Worm (Caenorhabditis elegans) whole organism, L1 larva: Measurements from ENCODE around the gene Y75B8A.32.
"Not testable (repeated sequence)": the region's sequence is repeated elsewhere in the genome, so short reads cannot be mapped to it uniquely, and the experiment has no call there.

Experiments used
- C16A3.4 ChIP-seq: fragments of 150-350 bp; optimal IDR thresholded peaks from 2 replicates; lab custom pipeline; 2014; ENCODE audit warnings: missing biosample characterization, missing genetic modification characterization
- F16B12.6 ChIP-seq: fragments of 150-350 bp; optimal IDR thresholded peaks from 2 replicates; lab custom pipeline; 2014; ENCODE audit warnings: missing biosample characterization, missing genetic modification characterization
- aha-1 ChIP-seq: fragments of 150-350 bp; optimal IDR thresholded peaks from 2 replicates; lab custom pipeline; 2014; ENCODE audit warnings: missing biosample characterization, missing genetic modification characterization
- alr-1 ChIP-seq: fragments of 200-800 bp; sonication (Bioruptor generic); optimal IDR thresholded peaks from 2 replicates; lab custom pipeline; 2018; ENCODE audit warnings: borderline replicate concordance, mild to moderate bottlenecking, missing genetic modification characterization, missing compliant biosample characterization
- ceh-82 ChIP-seq, 3 experiments: fragments of 150-350 bp in 1 of 3; sonication (generic microtip) in 2 of 3; optimal IDR thresholded peaks; 2 replicates each; lab custom pipeline; 2014 to 2017; ENCODE audit warnings: missing biosample characterization in 3 of 3, missing genetic modification characterization in 3 of 3
- ces-1 ChIP-seq: fragments of 150-350 bp; optimal IDR thresholded peaks from 2 replicates; lab custom pipeline; 2014; ENCODE audit warnings: missing biosample characterization, missing genetic modification reagents, missing genetic modification characterization
- dpl-1 ChIP-seq, 3 experiments: fragments of 150-350 bp in 2 of 3; sonication (generic microtip) in 1 of 3; optimal IDR thresholded peaks; 2 replicates each; lab custom pipeline; 2014 to 2017; ENCODE audit warnings: missing biosample characterization in 3 of 3, missing genetic modification characterization in 3 of 3, missing genetic modification reagents in 3 of 3
- efl-1 ChIP-seq, 4 experiments: fragments of 150-350 bp; optimal IDR thresholded peaks in 3 of 4; peaks in 1 of 4; 1 replicate in 1 of 4; 2 replicates in 3 of 4; lab custom pipeline; 2014; ENCODE audit warnings: missing biosample characterization in 2 of 4, missing genetic modification characterization in 2 of 4, missing genetic modification reagents in 2 of 4
- efl-3 ChIP-seq: fragments of 200-800 bp; sonication (Bioruptor generic); optimal IDR thresholded peaks from 2 replicates; lab custom pipeline; 2018; ENCODE audit warnings: mild to moderate bottlenecking, missing genetic modification characterization, missing compliant biosample characterization
- elt-3 ChIP-seq, 6 experiments: fragments of 150-350 bp in 1 of 6; sonication (generic microtip); optimal IDR thresholded peaks; 2 replicates each; lab custom pipeline; 2017 to 2018; ENCODE audit warnings: missing biosample characterization in 6 of 6, missing genetic modification characterization in 6 of 6, inconsistent platforms in 1 of 6
- fkh-10 ChIP-seq: sonication (generic microtip); optimal IDR thresholded peaks from 2 replicates; lab custom pipeline; 2017; ENCODE audit warnings: missing biosample characterization, missing genetic modification reagents, missing genetic modification characterization
- grh-1 ChIP-seq: fragments of 200-800 bp; sonication (Bioruptor generic); IDR thresholded peaks from 2 replicates; pipeline ENCODE4 v1.3.6; 2022; ENCODE audit warnings: missing genetic modification reagents, missing genetic modification characterization, missing compliant biosample characterization
- hlh-17 ChIP-seq: fragments of 200-800 bp; sonication (Bioruptor generic); optimal IDR thresholded peaks from 2 replicates; lab custom pipeline; 2018; ENCODE audit warnings: missing genetic modification characterization, mild to moderate bottlenecking, missing compliant biosample characterization, moderate library complexity, borderline replicate concordance
- lin-14 ChIP-seq: fragments of 200-800 bp; sonication (Bioruptor generic); optimal IDR thresholded peaks from 2 replicates; lab custom pipeline; 2018; ENCODE audit warnings: mild to moderate bottlenecking, missing genetic modification characterization, moderate library complexity, missing compliant biosample characterization
- lin-35 ChIP-seq, 2 experiments: fragments of 150-350 bp; optimal IDR thresholded peaks; 2 replicates each; lab custom pipeline; 2014; ENCODE audit warnings: missing biosample characterization in 2 of 2, missing genetic modification characterization in 2 of 2, missing genetic modification reagents in 2 of 2
- mab-9 ChIP-seq: fragments of 200-800 bp; sonication (Bioruptor generic); IDR thresholded peaks from 2 replicates; pipeline ENCODE4 v1.3.6; 2022; ENCODE audit warnings: missing genetic modification reagents, missing genetic modification characterization, missing compliant biosample characterization
- nhr-12 ChIP-seq: sonication (generic microtip); optimal IDR thresholded peaks from 2 replicates; lab custom pipeline; 2017; ENCODE audit warnings: missing biosample characterization, missing genetic modification characterization
- nhr-19 ChIP-seq: fragments of 200-800 bp; sonication (Bioruptor generic); conservative IDR thresholded peaks from 2 replicates; pipeline ENCODE4 v1.3.6; 2022; ENCODE audit warnings: missing genetic modification characterization, missing compliant biosample characterization
- nhr-20 ChIP-seq: sonication (generic microtip); optimal IDR thresholded peaks from 2 replicates; lab custom pipeline; 2016; ENCODE audit warnings: mild to moderate bottlenecking, missing genetic modification characterization, missing compliant biosample characterization
- nhr-28 ChIP-seq: fragments of 150-350 bp; optimal IDR thresholded peaks from 2 replicates; lab custom pipeline; 2014; ENCODE audit warnings: missing biosample characterization, missing genetic modification characterization
- nhr-76 ChIP-seq: sonication (generic microtip); optimal IDR thresholded peaks from 2 replicates; lab custom pipeline; 2017; ENCODE audit warnings: missing biosample characterization, missing genetic modification characterization
- nhr-77 ChIP-seq: fragments of 150-350 bp; optimal IDR thresholded peaks from 2 replicates; lab custom pipeline; 2014; ENCODE audit warnings: missing biosample characterization, missing genetic modification characterization
- nhr-90 ChIP-seq: sonication (generic microtip); optimal IDR thresholded peaks from 2 replicates; lab custom pipeline; 2016; ENCODE audit warnings: mild to moderate bottlenecking, missing genetic modification characterization, missing compliant biosample characterization; ENCODE audit not compliant: poor library complexity
- pax-3 ChIP-seq: fragments of 200-800 bp; sonication (Bioruptor generic); optimal IDR thresholded peaks from 2 replicates; lab custom pipeline; 2018; ENCODE audit warnings: mild to moderate bottlenecking, missing genetic modification characterization, moderate library complexity, missing compliant biosample characterization
- skn-1 ChIP-seq: fragments of 150-350 bp; optimal IDR thresholded peaks from 2 replicates; lab custom pipeline; 2014; ENCODE audit warnings: missing biosample characterization, missing genetic modification characterization
- tlp-1 ChIP-seq: fragments of 150-350 bp; optimal IDR thresholded peaks from 2 replicates; lab custom pipeline; 2014; ENCODE audit warnings: missing biosample characterization, missing genetic modification characterization
- unc-130 ChIP-seq: fragments of 150-350 bp; optimal IDR thresholded peaks from 2 replicates; lab custom pipeline; 2017; ENCODE audit warnings: missing biosample characterization, missing genetic modification characterization, inconsistent platforms
- unc-86 ChIP-seq: sonication (generic microtip); optimal IDR thresholded peaks from 2 replicates; lab custom pipeline; 2016; ENCODE audit warnings: missing genetic modification characterization, missing compliant biosample characterization
- unc-98 ChIP-seq: fragments of 200-800 bp; sonication (Bioruptor generic); IDR thresholded peaks from 2 replicates; pipeline ENCODE4 v1.3.6; 2022; ENCODE audit warnings: missing genetic modification characterization, missing compliant biosample characterization
- zip-4 ChIP-seq: fragments of 200-800 bp; sonication (Bioruptor generic); optimal IDR thresholded peaks from 2 replicates; lab custom pipeline; 2018; ENCODE audit warnings: mild to moderate bottlenecking, missing genetic modification characterization, moderate library complexity, missing compliant biosample characterization

The Y75B8A.32 gene

DNA sequence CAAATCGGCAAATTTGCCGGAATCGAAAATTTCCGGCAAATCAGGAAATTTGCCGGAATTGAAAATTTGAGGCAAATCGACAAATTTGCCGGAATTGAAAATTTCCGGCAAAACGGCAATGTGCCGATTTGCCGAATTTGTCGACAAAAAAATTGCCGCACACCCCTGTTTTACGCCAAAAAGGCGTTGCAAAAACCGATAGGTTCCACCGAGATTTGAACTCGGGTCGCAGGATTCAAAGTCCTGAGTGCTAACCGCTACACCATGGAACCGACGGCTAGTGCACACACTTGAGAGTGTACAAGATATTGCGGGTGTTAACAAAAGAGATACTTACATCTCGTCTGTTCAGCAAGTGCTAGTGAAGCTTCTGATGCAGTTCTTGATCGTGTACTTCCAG, 41.3 kb upstream of the Y75B8A.32 start (continued):
- TF ChIP-seq nhr-12 (tag; lab: Kevin White, UChicago): no peak
- no peak for TF ChIP-seq ces-1
- TF ChIP-seq nhr-28 (tag; lab: Kevin White, UChicago): no peak
- TF ChIP-seq alr-1 (tag; lab: Kevin White, UChicago): no peak
- TF ChIP-seq nhr-90 (tag; lab: Kevin White, UChicago): no peak
- TF ChIP-seq tlp-1 (tag; lab: Kevin White, UChicago): no peak
- TF ChIP-seq efl-3 (GFP tag; lab: Kevin White, UChicago): no peak
- no peak for TF ChIP-seq unc-98 (GFP tag; lab: Robert Waterston, UW)
- TF ChIP-seq nhr-76 (tag; lab: Kevin White, UChicago): no peak
- TF ChIP-seq ceh-82 (tag; optimal IDR thresholded peaks at IDR 0.05; lab: Kevin White, UChicago): peak in 1 of 3 experiments; percentile 27
- no peak for TF ChIP-seq unc-130 (tag; lab: Kevin White, UChicago)
- no peak for TF ChIP-seq grh-1
- no peak for TF ChIP-seq elt-3 (tag; optimal IDR thresholded peaks at IDR 0.05; lab: Kevin White, UChicago)
- TF ChIP-seq nhr-20 (tag; lab: Kevin White, UChicago): peak; percentile 1
- TF ChIP-seq C16A3.4 (tag; lab: Kevin White, UChicago): no peak
- TF ChIP-seq dpl-1 (GFP tag; optimal IDR thresholded peaks at IDR 0.05; lab: Kevin White, UChicago): peak in 2 of 3 experiments; percentile 29 to 32
- no peak for TF ChIP-seq nhr-77 (tag; lab: Kevin White, UChicago)
- TF ChIP-seq mab-9 (GFP tag; lab: Robert Waterston, UW): no peak

ce11 chrIII:12398468-12398867, 40.1 kb upstream of the Y75B8A.32 start:
- no peak for TF ChIP-seq lin-35 (GFP tag; optimal IDR thresholded peaks at IDR 0.05; lab: Kevin White, UChicago)
- TF ChIP-seq efl-1 (optimal IDR thresholded peaks at IDR 0.05; lab: Kevin White, UChicago): no peak
- TF ChIP-seq efl-1 (GFP tag; optimal IDR thresholded peaks at IDR 0.05 in 1 of 2; lab: Kevin White, UChicago): peak in 1 of 2 experiments; percentile 49
- TF ChIP-seq pax-3 (tag; lab: Kevin White, UChicago): no peak
- no peak for TF ChIP-seq unc-86 (tag; lab: Kevin White, UChicago)
- TF ChIP-seq lin-14 (GFP tag; lab: Kevin White, UChicago): no peak

DNA sequence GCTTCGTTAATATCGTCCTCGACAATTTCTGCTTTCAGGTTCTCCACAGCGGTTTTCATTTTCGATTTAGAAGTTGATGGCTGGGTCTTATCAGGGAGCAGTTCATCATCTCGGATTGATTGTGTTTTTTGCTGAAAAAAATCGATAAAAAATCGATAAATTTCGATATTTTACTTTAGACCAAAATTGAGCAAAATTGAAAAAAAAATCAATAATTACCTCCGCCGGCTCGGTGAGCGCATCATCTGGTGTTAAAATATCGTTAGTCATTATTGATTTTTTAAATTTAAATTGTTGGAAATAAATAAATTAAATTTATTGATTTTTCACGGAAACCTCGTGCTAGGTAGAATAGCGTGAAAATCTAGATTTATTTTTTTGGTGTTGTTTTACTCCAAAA, 36.7 kb upstream of the Y75B8A.32 start, which contains the start of gene Y49E10.10:
TSS of gene Y49E10.10 (plus strand) at position 381 of the 400 bp plus-strand sequence.
- TF ChIP-seq efl-1 (optimal IDR thresholded peaks at IDR 0.05; lab: Kevin White, UChicago) (no peak), efl-1 (GFP tag; optimal IDR thresholded peaks at IDR 0.05 in 1 of 2; lab: Kevin White, UChicago) (peak in 1 of 2 experiments; percentile 42), lin-35 (GFP tag; optimal IDR thresholded peaks at IDR 0.05; lab: Kevin White, UChicago) (no peak)

DNA sequence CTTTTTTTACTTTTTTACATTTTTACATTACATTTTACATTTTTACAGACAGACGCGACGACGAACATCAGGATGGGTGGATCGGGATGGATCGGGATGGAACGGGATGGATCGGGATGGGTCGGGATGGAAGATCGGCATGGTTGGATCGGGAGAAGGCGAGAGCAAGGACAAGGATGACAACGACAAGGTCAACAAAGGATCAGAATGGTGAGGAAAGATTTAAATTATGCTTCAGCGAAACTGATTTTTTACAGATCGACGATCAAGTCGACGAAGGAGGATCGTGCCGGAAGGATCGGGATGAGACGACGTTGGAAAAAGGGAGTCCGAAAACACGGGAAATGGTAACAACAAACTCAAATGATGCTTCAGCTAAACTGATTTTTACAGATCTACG, 29.7 kb upstream of the Y75B8A.32 start:
- no peak for TF ChIP-seq nhr-20 (tag; lab: Kevin White, UChicago)
- no peak for TF ChIP-seq efl-1 (optimal IDR thresholded peaks at IDR 0.05; lab: Kevin White, UChicago)
- TF ChIP-seq efl-1 (GFP tag; optimal IDR thresholded peaks at IDR 0.05 in 1 of 2; lab: Kevin White, UChicago): peak in 1 of 2 experiments; percentile 27
- no peak for TF ChIP-seq F16B12.6 (tag; lab: Kevin White, UChicago)
- no peak for TF ChIP-seq skn-1 (tag; lab: Kevin White, UChicago)
- TF ChIP-seq, all 84 proteins: peak for 1

DNA sequence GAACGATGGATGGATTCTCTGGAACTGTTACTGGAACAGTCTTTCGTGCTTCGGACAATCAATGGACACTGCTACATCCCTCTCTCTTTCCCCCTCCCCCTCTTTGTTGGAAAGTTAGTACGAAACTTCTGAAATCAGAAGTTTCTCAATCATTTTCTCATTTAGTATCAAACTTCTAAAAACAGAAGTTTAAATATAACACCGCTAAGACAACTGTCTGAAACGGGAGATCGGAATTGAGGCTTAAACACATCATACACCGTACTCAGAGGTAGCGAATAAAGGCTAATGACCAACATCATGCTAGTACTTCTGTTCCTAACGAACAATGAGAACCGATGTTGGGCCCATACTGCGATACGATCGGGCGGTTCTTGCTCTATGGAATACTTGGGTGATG, 28.2 kb upstream of the Y75B8A.32 start, which contains the start of gene Y49E10.30:
TSS of gene Y49E10.30 (plus strand) at position 301 of the 400 bp plus-strand sequence.
- TF ChIP-seq zip-4; fkh-10 (GFP tag; lab: Kevin White, UChicago); F16B12.6 (tag; lab: Kevin White, UChicago): not testable (repeated sequence)
- TF ChIP-seq, all 84 proteins: peak for 0; not testable (repeated sequence) for 84

DNA sequence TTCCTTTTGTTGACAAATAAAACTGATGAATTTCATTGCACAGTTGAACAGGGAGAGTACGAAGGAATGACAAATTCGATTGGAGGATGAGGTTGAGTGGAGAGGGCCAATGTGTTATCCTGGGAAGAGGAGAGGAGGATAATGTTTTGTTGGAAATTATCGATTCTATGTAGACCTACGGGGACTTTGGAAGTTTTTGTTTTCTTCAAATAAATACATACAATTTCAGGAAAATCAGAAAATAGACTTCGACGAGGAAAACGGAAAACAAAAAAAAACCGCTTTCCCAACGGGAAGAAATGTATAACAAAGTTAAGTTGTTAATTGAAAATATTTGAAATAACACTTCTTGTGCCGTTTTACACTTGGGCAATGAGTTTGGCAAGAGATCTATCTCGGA, 25.3 kb upstream of the Y75B8A.32 start, which contains the start of gene Y49E10.4:
TSS of gene Y49E10.4 (minus strand) at position 101 of the 400 bp plus-strand sequence.
- TF ChIP-seq aha-1 (tag; lab: Kevin White, UChicago); nhr-19 (GFP tag; lab: Robert Waterston, UW); hlh-17 (GFP tag; lab: Kevin White, UChicago): not testable (repeated sequence)
